Fruit fly (Drosophila melanogaster): Measurements from ENCODE around the gene Mkp3.

DNA sequence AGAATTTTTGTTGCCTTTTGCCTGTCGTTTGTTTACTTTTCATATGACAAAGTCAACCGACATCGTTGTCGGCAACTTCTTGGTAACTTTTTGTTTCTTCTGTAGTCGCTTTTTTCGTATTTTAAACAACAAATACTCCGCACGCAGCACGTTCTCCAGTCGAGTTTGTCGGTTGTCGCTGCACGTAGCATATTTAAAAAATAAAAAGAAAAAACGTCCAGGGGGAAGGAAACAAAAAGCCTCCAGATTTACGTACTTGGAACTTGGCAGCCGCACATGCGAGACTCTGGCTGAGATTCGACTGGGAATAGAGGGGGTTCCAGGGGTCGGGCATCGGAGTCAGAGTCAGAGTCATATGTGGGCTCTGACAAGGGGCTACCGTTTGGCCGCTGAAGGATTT lies 64.5 kb downstream of the Mkp3 start:
- TF ChIP-seq pan (optimal IDR thresholded peaks at IDR 0.05) (no peak), usp (GFP tag; optimal IDR thresholded peaks at IDR 0.05) (no peak), CG8478 (optimal IDR thresholded peaks at IDR 0.05) (no peak), EcR (GFP tag; optimal IDR thresholded peaks at IDR 0.05) (no peak)

Measured in whole organism.